Worm (Caenorhabditis elegans) whole organism, L1 larva: ENCODE measurements around the gene fbxa-63.

Experiments used
- ama-1 ChIP-seq: fragments of 150-350 bp; optimal IDR thresholded peaks from 2 replicates; lab custom pipeline; 2014
- nhr-90 ChIP-seq: sonication (generic microtip); optimal IDR thresholded peaks from 2 replicates; lab custom pipeline; 2016; ENCODE audit warnings: mild to moderate bottlenecking, missing genetic modification characterization, missing compliant biosample characterization; ENCODE audit not compliant: poor library complexity
- pqm-1 ChIP-seq: sonication (generic microtip); optimal IDR thresholded peaks from 3 replicates; lab custom pipeline; 2017; ENCODE audit warnings: missing biosample characterization, missing genetic modification characterization

- TF ChIP-seq pqm-1 (no peak), ama-1 (no peak), nhr-90 (tag; lab: Kevin White, UChicago) (no peak)
Measured at ce11 chrIII:1249111-1249583, 5.8 kb downstream of the fbxa-63 start, which contains the start of the genes fbxa-76 and fbxa-77.
